Fruit fly (Drosophila melanogaster): ENCODE data around the gene CG13994.

The CG13994 gene

DNA sequence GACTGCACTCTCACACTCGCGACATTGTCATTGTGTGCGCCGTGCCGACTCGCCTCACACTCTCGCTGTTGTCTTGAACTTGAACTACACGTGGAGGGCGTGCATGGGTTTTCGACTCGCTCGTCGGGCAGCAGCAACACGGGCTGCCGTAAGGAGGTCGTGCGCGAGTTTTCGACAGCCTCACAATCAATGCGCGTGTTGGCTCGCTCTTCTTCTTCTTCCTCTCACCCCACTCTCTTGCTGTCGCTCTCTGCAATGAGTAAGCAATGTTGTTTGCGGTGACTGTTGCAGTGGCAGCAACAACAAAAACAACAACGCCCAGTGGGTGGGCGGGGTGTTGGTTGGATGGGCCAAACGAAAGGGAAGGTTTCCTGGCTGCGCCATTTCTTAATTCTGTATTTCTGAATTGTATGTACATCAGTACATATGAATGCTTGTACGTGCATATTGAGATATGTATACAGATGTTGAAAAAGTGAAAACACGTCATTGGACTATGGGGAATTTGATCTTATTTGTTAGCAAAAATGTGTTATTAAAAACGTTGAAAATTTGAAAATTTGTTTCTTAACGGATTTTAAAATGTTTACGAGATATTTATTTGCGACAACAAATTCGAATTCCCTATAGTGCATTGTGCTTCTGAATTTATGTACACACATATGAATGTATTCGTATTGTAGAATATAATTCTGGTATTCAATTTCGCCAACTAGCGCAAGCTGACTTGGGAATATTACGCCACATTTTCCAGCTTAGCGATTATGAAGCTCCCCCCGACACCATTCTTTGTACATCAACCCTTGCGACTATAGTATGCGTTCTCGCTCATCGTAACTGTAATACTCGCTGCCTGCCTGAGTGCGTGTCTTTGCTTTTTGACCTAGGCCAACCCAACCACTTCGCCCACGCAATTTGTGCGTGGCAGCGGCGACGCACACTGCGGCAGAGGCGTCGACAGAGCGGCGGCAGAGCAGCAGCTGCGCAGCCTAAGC lies 25.9 kb downstream of the CG13994 start (continued):
- TF ChIP-seq CG12391 (tag; optimal IDR thresholded peaks at IDR 0.05) (peak; percentile 35), ERR (GFP tag; optimal IDR thresholded peaks at IDR 0.05) (peak; percentile 82), ap (GFP tag; IDR thresholded peaks at IDR 0.05) (no peak), ind (GFP tag; optimal IDR thresholded peaks at IDR 0.05) (no peak), insv (GFP tag; optimal IDR thresholded peaks at IDR 0.05) (peak in 1 of 2 experiments; percentile 73), CG34422 (GFP tag; IDR thresholded peaks at IDR 0.05) (peak; percentile 80; the same call in 2 of the 3 replicates), Lpt (GFP tag; optimal IDR thresholded peaks at IDR 0.05) (no peak), Dll (GFP tag; IDR thresholded peaks at IDR 0.05; ENCODE audit: partially characterized antibody) (peak; percentile 36; the same call in 1 of the 4 replicates), BtbVII (GFP tag; optimal IDR thresholded peaks at IDR 0.05) (no peak), gcm2 (GFP tag; optimal IDR thresholded peaks at IDR 0.05) (no peak), YL-1 (GFP tag; optimal IDR thresholded peaks at IDR 0.05) (no peak), Taf1 (GFP tag; IDR thresholded peaks at IDR 0.05) (no peak), Drgx (GFP tag; IDR thresholded peaks at IDR 0.05) (peak; percentile 34; the same call in 1 of the 2 replicates), Doc2 (GFP tag; IDR thresholded peaks at IDR 0.05) (no peak), CG13624 (GFP tag; optimal IDR thresholded peaks at IDR 0.05) (peak; percentile 23), CG3065 (GFP tag; optimal IDR thresholded peaks at IDR 0.05) (peak; percentile 46), NC2α (GFP tag; optimal IDR thresholded peaks at IDR 0.05) (no peak), D (optimal IDR thresholded peaks at IDR 0.05) (peak; percentile 84), D (GFP tag; optimal IDR thresholded peaks at IDR 0.05) (peak; percentile 31), CG14441 (GFP tag; IDR thresholded peaks at IDR 0.05) (no peak), CG14860 (GFP tag; IDR thresholded peaks at IDR 0.05; ENCODE audit: partially characterized antibody) (peak; percentile 37; the same call in 1 of the 3 replicates), CG30403 (GFP tag; optimal IDR thresholded peaks at IDR 0.05) (peak; percentile 6), slbo (GFP tag; IDR thresholded peaks at IDR 0.05) (peak; percentile 15; the same call in 1 of the 2 replicates), ase (GFP tag; IDR thresholded peaks at IDR 0.05) (no peak), Lhr (GFP tag; optimal IDR thresholded peaks at IDR 0.05) (no peak), CG34224 (GFP tag; IDR thresholded peaks at IDR 0.05; ENCODE audit: partially characterized antibody) (peak; percentile 64; the same call in 2 of the 3 replicates), CG8290 (GFP tag; optimal IDR thresholded peaks at IDR 0.05) (no peak), CG8290 (tag; optimal IDR thresholded peaks at IDR 0.05) (peak in 1 of 2 experiments; percentile 73), CG1024 (GFP tag; IDR thresholded peaks at IDR 0.05) (no peak), Abd-B (GFP tag; optimal IDR thresholded peaks at IDR 0.05) (no peak), CG16813 (GFP tag; IDR thresholded peaks at IDR 0.05; ENCODE audit: partially characterized antibody) (peak; percentile 44; the same call in 1 of the 3 replicates), twi (tag; optimal IDR thresholded peaks at IDR 0.05) (peak; percentile 99), CG11723 (GFP tag; optimal IDR thresholded peaks at IDR 0.05) (no peak), CG15514 (GFP tag; optimal IDR thresholded peaks at IDR 0.05) (peak; percentile 7), CG12104 (GFP tag; optimal IDR thresholded peaks at IDR 0.05) (no peak), CG10147 (GFP tag; optimal IDR thresholded peaks at IDR 0.05) (no peak), rib (GFP tag; IDR thresholded peaks at IDR 0.05) (peak; percentile 77), Sox102F (GFP tag; optimal IDR thresholded peaks at IDR 0.05) (no peak), luna (GFP tag; optimal IDR thresholded peaks at IDR 0.05) (no peak), Doc3 (GFP tag; IDR thresholded peaks at IDR 0.05; ENCODE audit: partially characterized antibody) (0 out of 3 replicates have a peak, but pooled peaks have one; percentile 20), Mes4 (GFP tag; optimal IDR thresholded peaks at IDR 0.05) (no peak), CG12769 (tag; optimal IDR thresholded peaks at IDR 0.05) (peak; percentile 81), nerfin-2 (GFP tag; IDR thresholded peaks at IDR 0.05; ENCODE audit: partially characterized antibody) (peak; percentile 51; the same call in 1 of the 2 replicates), CG11695 (GFP tag; IDR thresholded peaks at IDR 0.05) (peak; percentile 53; the same call in 1 of the 3 replicates), NfI (GFP tag; optimal IDR thresholded peaks at IDR 0.05) (peak; percentile 46), Kr (GFP tag; optimal IDR thresholded peaks at IDR 0.05) (peak; percentile 65), sob (GFP tag; IDR thresholded peaks at IDR 0.05) (peak; percentile 58), maf-S (GFP tag; optimal IDR thresholded peaks at IDR 0.05) (no peak)

Measured in whole organism, embryonic.